Fruit fly (Drosophila melanogaster): ENCODE data around the gene kek5.

kek5 gene

dm6 chrX:19505334-19506185 is 152.6 kb downstream of the kek5 start (continued):
- TF ChIP-seq schlank (tag; optimal IDR thresholded peaks at IDR 0.05) (no peak), Usf (GFP tag; optimal IDR thresholded peaks at IDR 0.05) (no peak), CG4820 (GFP tag; optimal IDR thresholded peaks at IDR 0.05) (no peak), Hr3 (GFP tag; optimal IDR thresholded peaks at IDR 0.05) (peak; percentile 17), tin (GFP tag; optimal IDR thresholded peaks at IDR 0.05) (peak; percentile 33), eyg (GFP tag; optimal IDR thresholded peaks at IDR 0.05) (peak; percentile 31), crol (GFP tag; IDR thresholded peaks at IDR 0.05) (peak; percentile 30; the same call in 1 of the 2 replicates), CG10462 (GFP tag; optimal IDR thresholded peaks at IDR 0.05) (no peak), CG15601 (tag; optimal IDR thresholded peaks at IDR 0.05) (no peak), Six4 (GFP tag; optimal IDR thresholded peaks at IDR 0.05) (peak; percentile 17), Drgx (GFP tag; IDR thresholded peaks at IDR 0.05) (no peak), CG12942 (GFP tag; optimal IDR thresholded peaks at IDR 0.05) (no peak), CG9727 (GFP tag; optimal IDR thresholded peaks at IDR 0.05) (peak; percentile 14), sim (GFP tag; IDR thresholded peaks at IDR 0.05) (no peak), CG6254 (GFP tag; optimal IDR thresholded peaks at IDR 0.05) (peak; percentile 6), Dad (GFP tag; optimal IDR thresholded peaks at IDR 0.05) (peak; percentile 50), Gug (GFP tag; IDR thresholded peaks at IDR 0.05) (peak; percentile 13; the same call in 1 of the 4 replicates), salm (tag; optimal IDR thresholded peaks at IDR 0.05) (no peak), HLH4C (GFP tag; IDR thresholded peaks at IDR 0.05; ENCODE audit: partially characterized antibody) (peak; percentile 80), caup (GFP tag; optimal IDR thresholded peaks at IDR 0.05; ENCODE audit: severe bottlenecking) (peak; percentile 53), Gsc (GFP tag; IDR thresholded peaks at IDR 0.05) (no peak), zfh1 (GFP tag; IDR thresholded peaks at IDR 0.05) (no peak), fd3F (GFP tag; optimal IDR thresholded peaks at IDR 0.05) (no peak), sqz (GFP tag; optimal IDR thresholded peaks at IDR 0.05) (no peak), CG34376 (GFP tag; optimal IDR thresholded peaks at IDR 0.05) (peak; percentile 59), CG3995 (GFP tag; optimal IDR thresholded peaks at IDR 0.05) (peak; percentile 77), knrl (GFP tag; IDR thresholded peaks at IDR 0.05; ENCODE audit: partially characterized antibody) (peak; percentile 76), pb (GFP tag; optimal IDR thresholded peaks at IDR 0.05) (no peak), Ada2b (GFP tag; IDR thresholded peaks at IDR 0.05) (0 out of 2 replicates have a peak, but pooled peaks have one; percentile 22), Sox102F (GFP tag; optimal IDR thresholded peaks at IDR 0.05) (no peak), CG7786 (GFP tag; optimal IDR thresholded peaks at IDR 0.05) (peak; percentile 38), Opbp (GFP tag; IDR thresholded peaks at IDR 0.05; ENCODE audit: partially characterized antibody) (peak; percentile 88), twi (tag; optimal IDR thresholded peaks at IDR 0.05) (no peak), Scr (GFP tag; IDR thresholded peaks at IDR 0.05; ENCODE audit: partially characterized antibody) (peak; percentile 82), Xbp1 (GFP tag; optimal IDR thresholded peaks at IDR 0.05) (peak; percentile 54), tx (GFP tag; optimal IDR thresholded peaks at IDR 0.05) (peak; percentile 8), CG14050 (GFP tag; IDR thresholded peaks at IDR 0.05) (no peak), CG18764 (GFP tag; optimal IDR thresholded peaks at IDR 0.05) (no peak), CG2116 (GFP tag; optimal IDR thresholded peaks at IDR 0.05) (peak; percentile 88), NK7.1 (GFP tag; optimal IDR thresholded peaks at IDR 0.05) (no peak), E2f2 (GFP tag; IDR thresholded peaks at IDR 0.05) (peak; percentile 56), sna (GFP tag; IDR thresholded peaks at IDR 0.05; ENCODE audit: partially characterized antibody) (peak; percentile 90), Neu2 (GFP tag; optimal IDR thresholded peaks at IDR 0.05; ENCODE audit: borderline replicate concordance) (no peak), exex (tag; optimal IDR thresholded peaks at IDR 0.05) (peak; percentile 76), h (optimal IDR thresholded peaks at IDR 0.05) (no peak), D19B (GFP tag; optimal IDR thresholded peaks at IDR 0.05) (no peak), bigmax (GFP tag; optimal IDR thresholded peaks at IDR 0.05) (no peak), lmd (GFP tag; IDR thresholded peaks at IDR 0.05) (peak; percentile 31; the same call in 1 of the 2 replicates), unpg (GFP tag; optimal IDR thresholded peaks at IDR 0.05) (no peak)

Measured in whole organism, embryonic.